Fruit fly (Drosophila melanogaster): ENCODE measurements around the gene loaf.

DNA sequence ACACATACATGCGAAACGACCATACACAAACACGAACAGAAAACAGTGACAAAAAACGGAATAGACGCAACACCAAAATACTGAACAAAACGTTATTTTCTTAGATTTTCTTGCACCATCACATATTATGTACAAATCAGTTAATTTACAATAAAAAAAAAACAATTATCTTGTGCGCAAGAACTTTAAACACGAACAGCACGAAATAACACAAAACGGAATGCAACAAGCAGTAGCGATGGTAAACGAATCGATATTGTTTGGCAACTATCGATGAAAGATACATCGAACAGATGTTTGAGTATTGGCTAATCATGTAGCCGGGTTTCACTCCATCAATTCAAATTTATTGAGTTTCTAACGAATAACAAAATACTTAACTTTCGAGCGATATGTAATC, 23.8 kb upstream of the loaf start, which contains the start of gene Pi3K68D:
- TF ChIP-seq CG16779 (tag; optimal IDR thresholded peaks at IDR 0.05): no peak
- no peak for TF ChIP-seq Sox15 (GFP tag; optimal IDR thresholded peaks at IDR 0.05)
- TF ChIP-seq salr (GFP tag; optimal IDR thresholded peaks at IDR 0.05): no peak
- TF ChIP-seq Lpt (GFP tag; optimal IDR thresholded peaks at IDR 0.05): no peak
- TF ChIP-seq CG10669 (GFP tag; optimal IDR thresholded peaks at IDR 0.05): no peak
- no peak for TF ChIP-seq Blimp-1 (GFP tag; optimal IDR thresholded peaks at IDR 0.05)
- no peak for TF ChIP-seq net (GFP tag; optimal IDR thresholded peaks at IDR 0.05)
- TF ChIP-seq CG6276 (GFP tag; optimal IDR thresholded peaks at IDR 0.05): no peak
- TF ChIP-seq CG6808 (GFP tag; optimal IDR thresholded peaks at IDR 0.05): no peak
